Worm (Caenorhabditis elegans) whole organism, mixed stage, embryonic: ENCODE measurements around the gene ZK105.14.

Source experiments
- bed-3 ChIP-seq: fragments of 200-800 bp; sonication (Bioruptor generic); optimal IDR thresholded peaks from 3 replicates; lab custom pipeline; 2018; ENCODE audit warnings: mild to moderate bottlenecking, missing genetic modification characterization, moderate library complexity, missing compliant biosample characterization
- ces-1 ChIP-seq: fragments of 150-350 bp; optimal IDR thresholded peaks from 2 replicates; lab custom pipeline; 2014; ENCODE audit warnings: missing biosample characterization, missing genetic modification reagents, missing genetic modification characterization
- elt-1 ChIP-seq: sonication (generic microtip); optimal IDR thresholded peaks from 2 replicates; lab custom pipeline; 2017; ENCODE audit warnings: missing genetic modification characterization, mild to moderate bottlenecking, missing compliant biosample characterization, antibody characterized with exemption, moderate library complexity, borderline replicate concordance; ENCODE audit not compliant: insufficient read depth
- elt-3 ChIP-seq: fragments of 150-350 bp; optimal IDR thresholded peaks from 2 replicates; lab custom pipeline; 2014; ENCODE audit warnings: missing biosample characterization, missing genetic modification characterization
- ham-2 ChIP-seq: fragments of 200-800 bp; sonication (Bioruptor generic); optimal IDR thresholded peaks from 2 replicates; lab custom pipeline; 2018; ENCODE audit warnings: mild to moderate bottlenecking, missing genetic modification characterization, missing compliant biosample characterization
- hlh-1 ChIP-seq: fragments of 150-350 bp; optimal IDR thresholded peaks from 2 replicates; lab custom pipeline; 2014; ENCODE audit warnings: missing biosample characterization, missing genetic modification reagents, missing genetic modification characterization
- lin-13 ChIP-seq: fragments of 150-350 bp; optimal IDR thresholded peaks from 2 replicates; lab custom pipeline; 2014; ENCODE audit warnings: missing biosample characterization, missing genetic modification characterization
- nhr-12 ChIP-seq: fragments of 150-350 bp; optimal IDR thresholded peaks from 2 replicates; lab custom pipeline; 2014; ENCODE audit warnings: missing biosample characterization, missing genetic modification characterization
- nhr-237 ChIP-seq: fragments of 150-350 bp; optimal IDR thresholded peaks from 2 replicates; lab custom pipeline; 2014; ENCODE audit warnings: missing biosample characterization, missing genetic modification characterization
- pha-4 ChIP-seq: fragments of 150-350 bp; optimal IDR thresholded peaks from 2 replicates; lab custom pipeline; 2018; ENCODE audit warnings: missing biosample characterization, missing genetic modification reagents, missing genetic modification characterization
- snpc-4 ChIP-seq: fragments of 150-350 bp; optimal IDR thresholded peaks from 2 replicates; lab custom pipeline; 2014; ENCODE audit warnings: missing biosample characterization, missing genetic modification characterization
- unc-120 ChIP-seq: sonication (generic microtip); optimal IDR thresholded peaks from 2 replicates; lab custom pipeline; 2017; ENCODE audit warnings: missing genetic modification characterization, missing compliant biosample characterization; ENCODE audit not compliant: poor library complexity, severe bottlenecking
- unc-39 ChIP-seq: fragments of 150-350 bp; optimal IDR thresholded peaks from 2 replicates; lab custom pipeline; 2014; ENCODE audit warnings: missing biosample characterization, missing genetic modification characterization
- ztf-11 ChIP-seq: fragments of 150-350 bp; optimal IDR thresholded peaks from 2 replicates; lab custom pipeline; 2014; ENCODE audit warnings: missing biosample characterization, missing genetic modification characterization

ce11 chrV:7690637-7691036 lies 31.2 kb downstream of the ZK105.14 start:
- TF ChIP-seq elt-3 (tag; lab: Kevin White, UChicago) (no peak), ztf-11 (no peak), nhr-237 (tag; lab: Kevin White, UChicago) (no peak), pha-4 (tag; lab: Kevin White, UChicago) (no peak), ham-2 (GFP tag; lab: Kevin White, UChicago) (no peak), unc-39 (no peak), bed-3 (GFP tag; lab: Kevin White, UChicago) (no peak), nhr-12 (tag; lab: Kevin White, UChicago) (no peak), lin-13 (no peak), snpc-4 (tag; lab: Kevin White, UChicago) (no peak), elt-1 (no peak), ces-1 (GFP tag; lab: Kevin White, UChicago) (no peak), hlh-1 (tag; lab: Kevin White, UChicago) (no peak), unc-120 (tag; lab: Kevin White, UChicago) (no peak)
